Worm (Caenorhabditis elegans) whole organism, early embryonic: ENCODE measurements around the gene cbp-2.

Experiments used
- B0310.2 ChIP-seq: sonication (generic microtip); optimal IDR thresholded peaks from 2 replicates; lab custom pipeline; 2016; ENCODE audit warnings: mild to moderate bottlenecking, missing genetic modification characterization, missing compliant biosample characterization
- aly-1 ChIP-seq: sonication (generic microtip); optimal IDR thresholded peaks from 2 replicates; lab custom pipeline; 2016; ENCODE audit warnings: missing genetic modification characterization, missing compliant biosample characterization
- flt-1 ChIP-seq: fragments of 200-800 bp; sonication (Bioruptor generic); IDR thresholded peaks from 2 replicates; pipeline ENCODE4 v1.3.6; 2022; ENCODE audit warnings: missing genetic modification characterization, missing compliant biosample characterization
- pes-1 ChIP-seq: fragments of 200-800 bp; sonication (Bioruptor generic); IDR thresholded peaks from 2 replicates; pipeline ENCODE4 v1.3.6; 2022; ENCODE audit warnings: missing genetic modification reagents, missing genetic modification characterization, missing compliant biosample characterization
- tra-4 ChIP-seq: sonication (generic microtip); optimal IDR thresholded peaks from 2 replicates; lab custom pipeline; 2017; ENCODE audit warnings: missing genetic modification characterization, missing compliant biosample characterization

ce11 chrIII:9905307-9905706 is 17.7 kb upstream of the cbp-2 start:
- TF ChIP-seq pes-1 (GFP tag; lab: Robert Waterston, UW), result no peak
- TF ChIP-seq flt-1 (GFP tag; lab: Robert Waterston, UW), result no peak
- no peak for TF ChIP-seq tra-4 (tag; lab: Kevin White, UChicago)
- no peak for TF ChIP-seq aly-1 (tag; lab: Kevin White, UChicago)
- no peak for TF ChIP-seq B0310.2
